Fruit fly (Drosophila melanogaster) whole organism, wandering third instar larva: ENCODE results near the gene Mpi.

Experiments
- Abd-B ChIP-seq: fragments of >200 bp; optimal IDR thresholded peaks from 2 replicates; lab custom pipeline; 2017; ENCODE audit warnings: missing biosample characterization, missing genetic modification characterization
- CG32264 ChIP-seq: fragments of 200-800 bp; sonication (Bioruptor generic); optimal IDR thresholded peaks from 2 replicates; lab custom pipeline; 2016; ENCODE audit warnings: missing biosample characterization, missing genetic modification characterization
- CG9705 ChIP-seq: fragments of 200-800 bp; sonication (Bioruptor generic); optimal IDR thresholded peaks from 2 replicates; lab custom pipeline; 2018; ENCODE audit warnings: missing biosample characterization, mild to moderate bottlenecking, missing genetic modification characterization
- CrebA ChIP-seq: fragments of 200-800 bp; sonication (Bioruptor generic); optimal IDR thresholded peaks from 2 replicates; lab custom pipeline; 2016; ENCODE audit warnings: missing biosample characterization, mild to moderate bottlenecking, missing genetic modification characterization, borderline replicate concordance
- Dif ChIP-seq: fragments of 200-275, 200-300 bp; sonication (Bioruptor generic); optimal IDR thresholded peaks from 2 replicates; lab custom pipeline; 2018; ENCODE audit warnings: missing biosample characterization, missing genetic modification characterization; ENCODE audit not compliant: partially characterized antibody
- HLH106 ChIP-seq: fragments of 200-800 bp; optimal IDR thresholded peaks from 3 replicates; lab custom pipeline; 2019; ENCODE audit warnings: missing biosample characterization, mild to moderate bottlenecking, missing genetic modification characterization, moderate library complexity
- Hnf4 ChIP-seq: fragments of 200-800 bp; sonication (Bioruptor generic); optimal IDR thresholded peaks from 2 replicates; lab custom pipeline; 2016; ENCODE audit warnings: missing biosample characterization, mild to moderate bottlenecking, missing genetic modification characterization
- Hr78 ChIP-seq: fragments of >200 bp; optimal IDR thresholded peaks from 2 replicates; lab custom pipeline; 2017; ENCODE audit warnings: missing biosample characterization, missing genetic modification characterization
- Hr83 ChIP-seq: fragments of 200-300 bp; sonication (Bioruptor generic); optimal IDR thresholded peaks from 2 replicates; lab custom pipeline; 2016; ENCODE audit warnings: missing biosample characterization, mild to moderate bottlenecking, missing genetic modification characterization, moderate library complexity; ENCODE audit not compliant: poor library complexity, severe bottlenecking
- Jra ChIP-seq: sonication (Bioruptor generic); optimal IDR thresholded peaks from 2 replicates; lab custom pipeline; 2016; ENCODE audit warnings: missing biosample characterization, missing genetic modification characterization
- Myc ChIP-seq: fragments of >200 bp; optimal IDR thresholded peaks from 2 replicates; lab custom pipeline; 2017
- N ChIP-seq: fragments of >200 bp; optimal IDR thresholded peaks from 2 replicates; lab custom pipeline; 2018; ENCODE audit warnings: missing biosample characterization, missing external identifiers, missing genetic modification characterization
- OdsH ChIP-seq: fragments of 200-800 bp; sonication (Bioruptor generic); optimal IDR thresholded peaks from 2 replicates; lab custom pipeline; 2016; ENCODE audit warnings: missing biosample characterization, mild to moderate bottlenecking, missing genetic modification characterization
- Rel ChIP-seq, 2 experiments: fragments of 200-800 bp; sonication (Bioruptor generic) in 1 of 2; optimal IDR thresholded peaks; 2 replicates in 1 of 2; 3 replicates in 1 of 2; lab custom pipeline; 2016 to 2019; ENCODE audit warnings: mild to moderate bottlenecking in 2 of 2, missing biosample characterization in 2 of 2, missing genetic modification characterization in 2 of 2, moderate library complexity in 1 of 2
- Sp1 ChIP-seq: fragments of 200-800 bp; sonication (Bioruptor generic); optimal IDR thresholded peaks from 3 replicates; lab custom pipeline; 2019; ENCODE audit warnings: missing biosample characterization, mild to moderate bottlenecking, missing genetic modification characterization, moderate library complexity
- Vsx2 ChIP-seq: fragments of 200-300, 225-300 bp; sonication (Bioruptor generic); optimal IDR thresholded peaks from 2 replicates; lab custom pipeline; 2018; ENCODE audit warnings: missing biosample characterization, missing genetic modification characterization; ENCODE audit not compliant: partially characterized antibody
- br ChIP-seq: fragments of 200-800 bp; sonication (Bioruptor generic); optimal IDR thresholded peaks from 2 replicates; lab custom pipeline; 2016; ENCODE audit warnings: missing biosample characterization, missing genetic modification characterization
- brk ChIP-seq: fragments of 200-800 bp; sonication (Bioruptor generic); optimal IDR thresholded peaks from 2 replicates; lab custom pipeline; 2016; ENCODE audit warnings: missing biosample characterization, mild to moderate bottlenecking, missing genetic modification characterization
- dl ChIP-seq, 2 experiments: fragments of 175-275, 200-275 bp in 1 of 2; fragments of 200-275 bp in 1 of 2; sonication (Bioruptor generic); optimal IDR thresholded peaks; lab custom pipeline; 2018; ENCODE audit warnings: mild to moderate bottlenecking in 2 of 2, missing biosample characterization in 2 of 2, missing genetic modification characterization in 2 of 2, moderate library complexity in 2 of 2; ENCODE audit not compliant: partially characterized antibody in 2 of 2, insufficient read depth in 1 of 2
- dmrt93B ChIP-seq: fragments of 200-800 bp; sonication (Bioruptor generic); optimal IDR thresholded peaks from 2 replicates; lab custom pipeline; 2018; ENCODE audit warnings: missing biosample characterization, mild to moderate bottlenecking, missing genetic modification characterization
- dsf ChIP-seq: sonication (Bioruptor generic); optimal IDR thresholded peaks from 2 replicates; lab custom pipeline; 2016; ENCODE audit warnings: missing biosample characterization, missing genetic modification characterization, borderline replicate concordance
- ey ChIP-seq: fragments of 200-800 bp; sonication (Bioruptor generic); optimal IDR thresholded peaks from 2 replicates; lab custom pipeline; 2016; ENCODE audit warnings: missing biosample characterization, missing genetic modification characterization
- foxo ChIP-seq, 2 experiments: fragments of 200-800 bp; sonication (Bioruptor generic); optimal IDR thresholded peaks; 2 replicates in 1 of 2; 3 replicates in 1 of 2; lab custom pipeline; 2016 to 2017; ENCODE audit warnings: missing biosample characterization in 2 of 2, missing genetic modification characterization in 2 of 2
- h ChIP-seq: fragments of 200-800 bp; sonication (Bioruptor generic); optimal IDR thresholded peaks from 3 replicates; lab custom pipeline; 2016; ENCODE audit warnings: missing biosample characterization, mild to moderate bottlenecking, missing genetic modification characterization
- jim ChIP-seq: fragments of 175-275, 200-325 bp; sonication (Bioruptor generic); optimal IDR thresholded peaks from 2 replicates; lab custom pipeline; 2016; ENCODE audit warnings: missing biosample characterization, mild to moderate bottlenecking, missing genetic modification characterization
- pan ChIP-seq: fragments of >200 bp; optimal IDR thresholded peaks from 2 replicates; lab custom pipeline; 2017
- psq ChIP-seq: fragments of 200-800 bp; sonication (Bioruptor generic); optimal IDR thresholded peaks from 3 replicates; lab custom pipeline; 2017; ENCODE audit warnings: missing biosample characterization, mild to moderate bottlenecking, missing genetic modification characterization, moderate library complexity
- rgr ChIP-seq: fragments of 200-800 bp; sonication (Bioruptor generic); optimal IDR thresholded peaks from 3 replicates; lab custom pipeline; 2016; ENCODE audit warnings: missing biosample characterization, mild to moderate bottlenecking, missing genetic modification characterization
- sage ChIP-seq: fragments of 200-800 bp; sonication (Bioruptor generic); optimal IDR thresholded peaks from 2 replicates; lab custom pipeline; 2016; ENCODE audit warnings: missing biosample characterization, mild to moderate bottlenecking, missing genetic modification characterization
- sv ChIP-seq: fragments of 200-800 bp; sonication (Bioruptor generic); optimal IDR thresholded peaks from 3 replicates; lab custom pipeline; 2016; ENCODE audit warnings: missing biosample characterization, missing genetic modification characterization
- tai ChIP-seq: sonication (Bioruptor generic); optimal IDR thresholded peaks from 2 replicates; lab custom pipeline; 2016; ENCODE audit warnings: missing biosample characterization, missing genetic modification characterization
- woc ChIP-seq: sonication (Bioruptor generic); optimal IDR thresholded peaks from 2 replicates; lab custom pipeline; 2016; ENCODE audit warnings: missing biosample characterization, mild to moderate bottlenecking, missing genetic modification characterization

Mpi gene

dm6 chr3R:9783240-9783917, 24.0 kb downstream of the Mpi start:
- TF ChIP-seq HLH106 (no peak), Hnf4 (GFP tag; lab: Kevin White, UChicago) (peak; percentile 33)

dm6 chr3R:9784341-9785062, 25.1 kb downstream of the Mpi start, which contains the start of the genes MtnA and CG8500:
Gene MtnA (minus strand): TSS chr3R:9784370.
Gene CG8500 (plus strand): TSS chr3R:9784653.
- TF ChIP-seq jim (GFP tag; lab: Kevin White, UChicago) (no peak), Vsx2 (peak; percentile 100), h (peak; percentile 17), dsf (GFP tag; lab: Kevin White, UChicago) (no peak), N (GFP tag; lab: Kevin White, UChicago) (no peak), dl (GFP tag; optimal IDR thresholded peaks at IDR 0.05; lab: Kevin White, UChicago; ENCODE audit: insufficient read depth in 1 of 2, partially characterized antibody in 2 of 2) (peak; percentile 97 to 99), pan (lab: Kevin White, UChicago) (no peak), rgr (GFP tag; lab: Kevin White, UChicago) (peak; percentile 48), CG32264 (GFP tag; lab: Kevin White, UChicago) (no peak), ey (GFP tag; lab: Kevin White, UChicago) (no peak), Rel (GFP tag; optimal IDR thresholded peaks at IDR 0.05; lab: Kevin White, UChicago) (no peak), Rel (tag; optimal IDR thresholded peaks at IDR 0.05; lab: Kevin White, UChicago) (peak; percentile 54), foxo (GFP tag; optimal IDR thresholded peaks at IDR 0.05; lab: Kevin White, UChicago) (peak in 1 of 2 experiments; percentile 8), sv (no peak), sage (no peak), tai (GFP tag; lab: Kevin White, UChicago) (no peak), Dif (GFP tag; lab: Kevin White, UChicago) (peak; percentile 100), Myc (lab: Kevin White, UChicago) (peak; percentile 8), Hr83 (GFP tag; lab: Kevin White, UChicago) (no peak), brk (GFP tag; lab: Kevin White, UChicago) (no peak), woc (GFP tag; lab: Kevin White, UChicago) (no peak), CrebA (no peak)

DNA sequence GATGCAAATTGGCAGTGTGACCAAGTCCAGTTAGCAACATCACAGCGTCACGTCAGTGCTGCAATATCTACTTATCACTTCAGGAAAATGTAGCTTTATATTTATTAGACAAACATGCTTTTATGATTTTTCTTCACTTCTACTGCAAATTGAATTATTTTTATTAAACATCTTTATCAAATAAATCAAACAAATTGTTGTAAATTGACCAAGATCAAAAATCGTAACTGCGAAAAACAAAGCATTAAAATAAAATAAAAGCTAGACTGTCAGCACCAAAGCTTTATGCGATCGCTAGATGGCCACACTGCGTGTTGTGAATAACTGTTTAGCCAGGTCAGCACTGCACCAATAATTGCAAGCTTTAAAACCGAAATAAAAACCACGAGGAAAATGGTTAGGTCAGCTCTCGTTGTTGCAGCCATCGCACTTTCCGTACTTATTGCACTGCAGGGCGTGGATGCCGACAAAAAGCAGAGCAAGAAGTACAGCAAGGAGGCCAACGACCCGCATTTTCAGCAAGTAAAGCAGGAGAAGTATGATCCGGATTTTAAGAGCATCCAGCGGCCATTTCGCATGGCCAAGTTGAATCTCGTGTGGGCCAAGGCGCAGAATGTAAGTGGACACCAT, 31.9 kb downstream of the Mpi start, which contains the start of the genes CG12945 and CG8507:
CG12945 (minus strand) TSS at position 45 of the 630 bp plus-strand sequence.
CG8507 (plus strand) TSS at position 307 of the 630 bp plus-strand sequence.
- TF ChIP-seq CG32264 (GFP tag; lab: Kevin White, UChicago) (no peak), psq (peak; percentile 48), h (peak; percentile 65), pan (lab: Kevin White, UChicago) (no peak), sv (peak; percentile 43), br (GFP tag; lab: Kevin White, UChicago) (peak; percentile 32), CrebA (no peak), dmrt93B (GFP tag; lab: Kevin White, UChicago) (no peak), dl (GFP tag; optimal IDR thresholded peaks at IDR 0.05; lab: Kevin White, UChicago; ENCODE audit: insufficient read depth in 1 of 2, partially characterized antibody in 2 of 2) (no peak), HLH106 (peak; percentile 76), foxo (GFP tag; optimal IDR thresholded peaks at IDR 0.05; lab: Kevin White, UChicago) (peak in 1 of 2 experiments; percentile 68), ey (GFP tag; lab: Kevin White, UChicago) (peak; percentile 46), Hr83 (GFP tag; lab: Kevin White, UChicago) (no peak), Hr78 (no peak), rgr (GFP tag; lab: Kevin White, UChicago) (no peak), Jra (GFP tag; lab: Kevin White, UChicago) (peak; percentile 37), OdsH (GFP tag; lab: Kevin White, UChicago) (peak; percentile 23), Rel (GFP tag; optimal IDR thresholded peaks at IDR 0.05; lab: Kevin White, UChicago) (no peak), Rel (tag; optimal IDR thresholded peaks at IDR 0.05; lab: Kevin White, UChicago) (peak; percentile 94), brk (GFP tag; lab: Kevin White, UChicago) (no peak), Abd-B (GFP tag; lab: Kevin White, UChicago) (no peak), Sp1 (GFP tag; lab: Kevin White, UChicago) (peak; percentile 68), woc (GFP tag; lab: Kevin White, UChicago) (peak; percentile 91), Myc (lab: Kevin White, UChicago) (peak; percentile 92), CG9705 (GFP tag; lab: Kevin White, UChicago) (peak; percentile 52), Hnf4 (GFP tag; lab: Kevin White, UChicago) (no peak)
- TF ChIP-seq, all 38 proteins: peak for 14
